Fruit fly (Drosophila melanogaster): ENCODE data around the gene Slbp.
A peak's percentile ranks its signal among the peaks of the same experiment; 100 is the strongest.

Gene Slbp

DNA sequence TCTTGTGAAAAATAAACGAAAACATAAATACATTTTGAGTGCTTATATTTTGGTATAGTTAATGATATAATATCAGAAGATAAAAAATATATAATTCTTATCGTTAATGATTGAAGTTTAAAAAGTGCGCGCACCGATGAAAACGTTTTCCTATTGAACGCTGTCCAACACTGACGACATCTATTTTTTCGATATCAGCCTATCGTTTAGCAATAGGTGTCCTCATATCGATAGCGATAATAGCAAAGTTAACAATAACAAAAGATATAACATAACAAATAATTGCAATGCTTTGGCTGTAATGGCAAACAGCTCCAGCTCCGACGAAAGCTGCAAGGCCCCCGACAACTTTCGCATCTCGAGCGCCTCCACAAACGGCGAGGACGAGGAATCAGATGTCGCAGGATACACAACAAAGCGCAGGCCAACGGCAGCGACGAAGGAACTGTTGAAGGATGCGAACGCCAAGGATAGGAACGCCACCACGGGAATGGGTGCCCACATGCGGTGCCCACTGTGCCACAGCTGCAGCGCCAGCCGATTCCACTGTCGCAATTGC, 36.8 kb downstream of the Slbp start, which contains the start of gene Atg14 (continued):
- TF ChIP-seq Usf (GFP tag; optimal IDR thresholded peaks at IDR 0.05), result no peak
- no peak for TF ChIP-seq org-1 (GFP tag; optimal IDR thresholded peaks at IDR 0.05)
- TF ChIP-seq HmgZ (tag; optimal IDR thresholded peaks at IDR 0.05), result peak; percentile 69
- TF ChIP-seq CG30020 (tag; optimal IDR thresholded peaks at IDR 0.05), result no peak
- TF ChIP-seq tin (GFP tag; optimal IDR thresholded peaks at IDR 0.05), result no peak
- no peak for TF ChIP-seq schlank (tag; optimal IDR thresholded peaks at IDR 0.05)
- no peak for TF ChIP-seq ash1 (GFP tag; optimal IDR thresholded peaks at IDR 0.05)
- TF ChIP-seq ERR (GFP tag; optimal IDR thresholded peaks at IDR 0.05), result no peak
- no peak for TF ChIP-seq cato (GFP tag; optimal IDR thresholded peaks at IDR 0.05; ENCODE audit: borderline replicate concordance)
- TF ChIP-seq CG3726 (GFP tag; IDR thresholded peaks at IDR 0.05), result no peak
- peak; percentile 12 for TF ChIP-seq CG7839 (tag; optimal IDR thresholded peaks at IDR 0.05)
- no peak for TF ChIP-seq CG18764 (GFP tag; optimal IDR thresholded peaks at IDR 0.05)
- TF ChIP-seq YL-1 (GFP tag; optimal IDR thresholded peaks at IDR 0.05), result peak; percentile 81
- TF ChIP-seq gcm2 (GFP tag; optimal IDR thresholded peaks at IDR 0.05), result no peak
- no peak for TF ChIP-seq Poxn (GFP tag; IDR thresholded peaks at IDR 0.05)
- TF ChIP-seq esg (GFP tag; conservative IDR thresholded peaks at IDR 0.05), result no peak
- no peak for TF ChIP-seq tup (GFP tag; optimal IDR thresholded peaks at IDR 0.05)
- no peak for TF ChIP-seq CG31388 (GFP tag; optimal IDR thresholded peaks at IDR 0.05)
- TF ChIP-seq eve (GFP tag; optimal IDR thresholded peaks at IDR 0.05), result no peak
- TF ChIP-seq CG14710 (tag; optimal IDR thresholded peaks at IDR 0.05), result peak; percentile 53
- no peak for TF ChIP-seq CG17802 (tag; optimal IDR thresholded peaks at IDR 0.05)
- TF ChIP-seq ewg (GFP tag; optimal IDR thresholded peaks at IDR 0.05), result no peak
- TF ChIP-seq Neu2 (GFP tag; optimal IDR thresholded peaks at IDR 0.05; ENCODE audit: borderline replicate concordance), result no peak
- TF ChIP-seq gro (GFP tag; optimal IDR thresholded peaks at IDR 0.05), result no peak
- TF ChIP-seq NC2α (GFP tag; optimal IDR thresholded peaks at IDR 0.05), result no peak
- TF ChIP-seq ham (GFP tag; IDR thresholded peaks at IDR 0.05), result no peak
- no peak for TF ChIP-seq CG31365 (tag; optimal IDR thresholded peaks at IDR 0.05)
- TF ChIP-seq gfzf (GFP tag; optimal IDR thresholded peaks at IDR 0.05), result no peak
- TF ChIP-seq zen2 (GFP tag; IDR thresholded peaks at IDR 0.05; ENCODE audit: partially characterized antibody), result peak; percentile 92
- TF ChIP-seq CG8388 (GFP tag; optimal IDR thresholded peaks at IDR 0.05), result no peak
- no peak for TF ChIP-seq ems (GFP tag; optimal IDR thresholded peaks at IDR 0.05)
- TF ChIP-seq Scr (GFP tag; IDR thresholded peaks at IDR 0.05; ENCODE audit: partially characterized antibody), result peak; percentile 90
- no peak for TF ChIP-seq al (GFP tag; IDR thresholded peaks at IDR 0.05)
- no peak for TF ChIP-seq Taf1 (GFP tag; IDR thresholded peaks at IDR 0.05)
- peak; percentile 48 for TF ChIP-seq CG1603 (tag; optimal IDR thresholded peaks at IDR 0.05)
- TF ChIP-seq eyg (GFP tag; optimal IDR thresholded peaks at IDR 0.05), result no peak
- peak; percentile 54 for TF ChIP-seq CG34376 (GFP tag; optimal IDR thresholded peaks at IDR 0.05)
- TF ChIP-seq Sox100B (GFP tag; optimal IDR thresholded peaks at IDR 0.05), result no peak
- TF ChIP-seq CG3163 (GFP tag; optimal IDR thresholded peaks at IDR 0.05), result no peak
- no peak for TF ChIP-seq Sox102F (GFP tag; optimal IDR thresholded peaks at IDR 0.05)
- TF ChIP-seq Spps (tag; optimal IDR thresholded peaks at IDR 0.05), result no peak
- peak; percentile 97 for TF ChIP-seq mld (GFP tag; IDR thresholded peaks at IDR 0.05; ENCODE audit: partially characterized antibody)
- TF ChIP-seq CG32532 (GFP tag; IDR thresholded peaks at IDR 0.05), result no peak
- peak; percentile 19 for TF ChIP-seq CG2678 (tag; optimal IDR thresholded peaks at IDR 0.05)
- TF ChIP-seq nmo (GFP tag; optimal IDR thresholded peaks at IDR 0.05), result peak; percentile 20
- no peak for TF ChIP-seq dmrt99B (tag; optimal IDR thresholded peaks at IDR 0.05)
- TF ChIP-seq fd3F (GFP tag; optimal IDR thresholded peaks at IDR 0.05), result no peak
- TF ChIP-seq CG13775 (GFP tag; optimal IDR thresholded peaks at IDR 0.05), result no peak
- no peak for TF ChIP-seq CG17612 (GFP tag; IDR thresholded peaks at IDR 0.05)
- TF ChIP-seq dpn (GFP tag; optimal IDR thresholded peaks at IDR 0.05), result peak in 1 of 2 experiments; percentile 36

Measured in whole organism, embryonic.